Worm (Caenorhabditis elegans) whole organism, early embryonic: Measurements from ENCODE around the gene fbf-2.

Experiments used
- aly-1 ChIP-seq: sonication (generic microtip); optimal IDR thresholded peaks from 2 replicates; lab custom pipeline; 2016; ENCODE audit warnings: missing genetic modification characterization, missing compliant biosample characterization
- ama-1 ChIP-seq: fragments of 150-350 bp; optimal IDR thresholded peaks from 2 replicates; lab custom pipeline; 2014
- ceh-13 ChIP-seq: fragments of 200-800 bp; sonication (Bioruptor generic); optimal IDR thresholded peaks from 2 replicates; lab custom pipeline; 2018; ENCODE audit warnings: mild to moderate bottlenecking, missing genetic modification characterization, missing compliant biosample characterization
- flt-1 ChIP-seq: fragments of 200-800 bp; sonication (Bioruptor generic); IDR thresholded peaks from 2 replicates; pipeline ENCODE4 v1.3.6; 2022; ENCODE audit warnings: missing genetic modification characterization, missing compliant biosample characterization
- hmg-4 ChIP-seq: fragments of 200-800 bp; sonication (Bioruptor generic); optimal IDR thresholded peaks from 2 replicates; lab custom pipeline; 2018; ENCODE audit warnings: mild to moderate bottlenecking, missing genetic modification characterization, missing compliant biosample characterization
- pes-1 ChIP-seq: fragments of 200-800 bp; sonication (Bioruptor generic); IDR thresholded peaks from 2 replicates; pipeline ENCODE4 v1.3.6; 2022; ENCODE audit warnings: missing genetic modification reagents, missing genetic modification characterization, missing compliant biosample characterization
- tbx-11 ChIP-seq: fragments of 200-800 bp; sonication (Bioruptor generic); IDR thresholded peaks from 2 replicates; pipeline ENCODE4 v1.3.6; 2022; ENCODE audit warnings: missing genetic modification characterization, missing compliant biosample characterization

- TF ChIP-seq ceh-13 (no peak), ama-1 (lab: Kevin White, UChicago) (no peak), pes-1 (GFP tag; lab: Robert Waterston, UW) (no peak), tbx-11 (GFP tag; lab: Robert Waterston, UW) (no peak), flt-1 (no peak), aly-1 (tag; lab: Kevin White, UChicago) (no peak), hmg-4 (GFP tag; lab: Kevin White, UChicago) (no peak)
Measured at ce11 chrII:6109989-6110388, 18.7 kb upstream of the fbf-2 start.
